Worm (Caenorhabditis elegans) whole organism, L4 larva: ENCODE results near the gene gfat-1.

Experiments used
- D1046.2 ChIP-seq: fragments of 200-800 bp; sonication (Bioruptor generic); IDR thresholded peaks from 2 replicates; pipeline ENCODE4 v1.3.6; 2022; ENCODE audit warnings: missing genetic modification characterization, missing compliant biosample characterization
- F49E8.2 ChIP-seq: sonication (generic microtip); optimal IDR thresholded peaks from 2 replicates; lab custom pipeline; 2016; ENCODE audit warnings: missing compliant biosample characterization, mild to moderate bottlenecking, missing genetic modification characterization, borderline replicate concordance
- T26A8.4 ChIP-seq: fragments of 200-800 bp; sonication (Bioruptor generic); IDR thresholded peaks from 2 replicates; pipeline ENCODE4 v1.3.6; 2022; ENCODE audit warnings: missing genetic modification characterization, missing compliant biosample characterization
- Y105C5A.15 ChIP-seq: fragments of 200-800 bp; sonication (Bioruptor generic); IDR thresholded peaks from 2 replicates; pipeline ENCODE4 v1.3.6; 2022; ENCODE audit warnings: missing genetic modification characterization, missing compliant biosample characterization
- Y48G9A.11 ChIP-seq: fragments of 200-800 bp; sonication (Bioruptor generic); IDR thresholded peaks from 2 replicates; pipeline ENCODE4 v1.3.6; 2022; ENCODE audit warnings: missing genetic modification reagents, missing genetic modification characterization, missing compliant biosample characterization
- Y5F2A.4 ChIP-seq: fragments of 200-800 bp; sonication (Bioruptor generic); optimal IDR thresholded peaks from 2 replicates; lab custom pipeline; 2018; ENCODE audit warnings: mild to moderate bottlenecking, missing genetic modification characterization, missing compliant biosample characterization
- Y75B8A.6 ChIP-seq: fragments of 200-800 bp; sonication (Bioruptor generic); IDR thresholded peaks from 2 replicates; pipeline ENCODE4 v1.3.6; 2022; ENCODE audit warnings: missing genetic modification reagents, missing genetic modification characterization, missing compliant biosample characterization
- aly-2 ChIP-seq: sonication (generic microtip); optimal IDR thresholded peaks from 2 replicates; lab custom pipeline; 2018; ENCODE audit warnings: missing biosample characterization, missing genetic modification characterization
- ama-1 ChIP-seq: fragments of 150-350 bp; optimal IDR thresholded peaks from 2 replicates; lab custom pipeline; 2014; ENCODE audit warnings: inconsistent platforms, mixed read lengths
- ceh-28 ChIP-seq: fragments of 150-350 bp; optimal IDR thresholded peaks from 2 replicates; lab custom pipeline; 2014; ENCODE audit warnings: missing biosample characterization, missing genetic modification reagents, missing genetic modification characterization
- ceh-32 ChIP-seq: sonication (generic microtip); optimal IDR thresholded peaks from 2 replicates; lab custom pipeline; 2016; ENCODE audit warnings: mild to moderate bottlenecking, missing genetic modification characterization, missing compliant biosample characterization; ENCODE audit not compliant: poor library complexity
- ceh-62 ChIP-seq: sonication (generic microtip); optimal IDR thresholded peaks from 2 replicates; lab custom pipeline; 2017; ENCODE audit warnings: missing biosample characterization, missing genetic modification characterization
- ces-1 ChIP-seq: fragments of 150-350 bp; sonication (generic microtip); optimal IDR thresholded peaks from 4 replicates; lab custom pipeline; 2014; ENCODE audit warnings: missing biosample characterization, missing genetic modification reagents, missing genetic modification characterization
- cey-2 ChIP-seq: sonication (generic microtip); optimal IDR thresholded peaks from 3 replicates; lab custom pipeline; 2017; ENCODE audit warnings: missing genetic modification characterization, mild to moderate bottlenecking, missing compliant biosample characterization, antibody characterized with exemption, borderline replicate concordance; ENCODE audit not compliant: insufficient read depth
- ctbp-1 ChIP-seq: fragments of 200-800 bp; sonication (Bioruptor generic); IDR thresholded peaks from 2 replicates; pipeline ENCODE4 v1.3.6; 2022; ENCODE audit warnings: missing genetic modification reagents, missing genetic modification characterization, missing compliant biosample characterization
- daf-12 ChIP-seq: fragments of 150-350 bp; optimal IDR thresholded peaks from 2 replicates; lab custom pipeline; 2014; ENCODE audit warnings: missing biosample characterization, missing genetic modification reagents, missing genetic modification characterization
- dmd-6 ChIP-seq: fragments of 200-800 bp; sonication (Bioruptor generic); IDR thresholded peaks from 2 replicates; pipeline ENCODE4 v1.3.6; 2022; ENCODE audit warnings: missing genetic modification reagents, missing genetic modification characterization, missing compliant biosample characterization
- dmd-8 ChIP-seq: fragments of 200-800 bp; sonication (Bioruptor generic); IDR thresholded peaks from 2 replicates; pipeline ENCODE4 v1.3.6; 2022; ENCODE audit warnings: missing genetic modification characterization, missing compliant biosample characterization
- dpl-1 ChIP-seq: fragments of 150-350 bp; optimal IDR thresholded peaks from 2 replicates; lab custom pipeline; 2014; ENCODE audit warnings: missing biosample characterization, missing genetic modification reagents, missing genetic modification characterization
- duxl-1 ChIP-seq: sonication (generic microtip); optimal IDR thresholded peaks from 2 replicates; lab custom pipeline; 2016; ENCODE audit warnings: mild to moderate bottlenecking, missing genetic modification characterization, moderate library complexity, missing compliant biosample characterization; ENCODE audit not compliant: poor library complexity
- dve-1 ChIP-seq: sonication (generic microtip); optimal IDR thresholded peaks from 2 replicates; lab custom pipeline; 2017; ENCODE audit warnings: antibody characterized with exemption, mild to moderate bottlenecking, missing genetic modification characterization, missing compliant biosample characterization; ENCODE audit not compliant: insufficient read depth
- hif-1 ChIP-seq, 2 experiments: sonication (generic microtip); optimal IDR thresholded peaks; 2 replicates each; lab custom pipeline; 2016 to 2017; ENCODE audit warnings: missing compliant biosample characterization in 2 of 2, missing genetic modification characterization in 2 of 2, missing genetic modification reagents in 2 of 2, missing genotype in 2 of 2, mild to moderate bottlenecking in 1 of 2
- hlh-11 ChIP-seq: fragments of 200-800 bp; sonication (Bioruptor generic); optimal IDR thresholded peaks from 2 replicates; lab custom pipeline; 2018; ENCODE audit warnings: mild to moderate bottlenecking, missing genetic modification characterization, missing compliant biosample characterization
- hmg-1.1 ChIP-seq: fragments of 200-800 bp; sonication (Bioruptor generic); IDR thresholded peaks from 2 replicates; pipeline ENCODE4 v1.3.6; 2022; ENCODE audit warnings: missing genetic modification reagents, missing genetic modification characterization, missing compliant biosample characterization
- lim-7 ChIP-seq: fragments of 200-800 bp; sonication (Bioruptor generic); IDR thresholded peaks from 2 replicates; pipeline ENCODE4 v1.3.6; 2022; ENCODE audit warnings: missing genetic modification characterization, missing compliant biosample characterization
- lin-38 ChIP-seq: fragments of 200-800 bp; sonication (Bioruptor generic); IDR thresholded peaks from 2 replicates; pipeline ENCODE4 v1.3.6; 2022; ENCODE audit warnings: missing genetic modification reagents, missing genetic modification characterization, missing compliant biosample characterization
- lin-39 ChIP-seq: fragments of 150-350 bp; optimal IDR thresholded peaks from 2 replicates; lab custom pipeline; 2014; ENCODE audit warnings: missing biosample characterization, missing genetic modification reagents, missing genetic modification characterization
- madf-5 ChIP-seq, 2 experiments: fragments of 200-800 bp; sonication (Bioruptor generic); IDR thresholded peaks; 2 replicates each; pipeline ENCODE4 v1.3.6; 2022; ENCODE audit warnings: missing compliant biosample characterization in 2 of 2, missing genetic modification characterization in 2 of 2
- madf-9 ChIP-seq: fragments of 200-800 bp; sonication (Bioruptor generic); conservative IDR thresholded peaks from 2 replicates; pipeline ENCODE4 v1.3.6; 2022; ENCODE audit warnings: missing genetic modification reagents, missing genetic modification characterization, missing compliant biosample characterization
- mes-2 ChIP-seq: sonication (generic microtip); optimal IDR thresholded peaks from 2 replicates; lab custom pipeline; 2016; ENCODE audit warnings: missing genotype, mild to moderate bottlenecking, missing genetic modification characterization, missing compliant biosample characterization; ENCODE audit not compliant: poor library complexity, severe bottlenecking
- nhr-11 ChIP-seq: fragments of 150-350 bp; optimal IDR thresholded peaks from 2 replicates; lab custom pipeline; 2014; ENCODE audit warnings: missing biosample characterization, missing genetic modification characterization
- nhr-111 ChIP-seq: fragments of 200-800 bp; sonication (Bioruptor generic); optimal IDR thresholded peaks from 2 replicates; lab custom pipeline; 2018; ENCODE audit warnings: mild to moderate bottlenecking, missing genetic modification characterization, missing compliant biosample characterization
- nhr-237 ChIP-seq: sonication (generic microtip); optimal IDR thresholded peaks from 2 replicates; lab custom pipeline; 2017; ENCODE audit warnings: missing biosample characterization, missing genetic modification characterization
- nhr-25 ChIP-seq: sonication (generic microtip); optimal IDR thresholded peaks from 2 replicates; lab custom pipeline; 2017; ENCODE audit warnings: missing genetic modification characterization, mild to moderate bottlenecking, missing compliant biosample characterization, antibody characterized with exemption, moderate library complexity, borderline replicate concordance; ENCODE audit not compliant: insufficient read depth
- nhr-41 ChIP-seq: fragments of 200-800 bp; sonication (Bioruptor generic); IDR thresholded peaks from 2 replicates; pipeline ENCODE4 v1.3.6; 2022; ENCODE audit warnings: missing genetic modification reagents, missing genetic modification characterization, missing compliant biosample characterization
- nhr-6 ChIP-seq: fragments of 150-350 bp; optimal IDR thresholded peaks from 2 replicates; lab custom pipeline; 2014; ENCODE audit warnings: missing biosample characterization, missing genetic modification characterization
- nhr-76 ChIP-seq: fragments of 150-350 bp; optimal IDR thresholded peaks from 2 replicates; lab custom pipeline; 2014; ENCODE audit warnings: missing biosample characterization, missing genetic modification characterization
- nhr-77 ChIP-seq: fragments of 150-350 bp; optimal IDR thresholded peaks from 2 replicates; lab custom pipeline; 2014; ENCODE audit warnings: missing biosample characterization, missing genetic modification characterization
- skn-1 ChIP-seq: fragments of 150-350 bp; optimal IDR thresholded peaks from 2 replicates; lab custom pipeline; 2014; ENCODE audit warnings: missing biosample characterization, missing genetic modification characterization
- snpc-1.2 ChIP-seq: fragments of 200-800 bp; sonication (Bioruptor generic); IDR thresholded peaks from 2 replicates; pipeline ENCODE4 v1.3.6; 2022; ENCODE audit warnings: missing genetic modification reagents, missing genetic modification characterization, missing compliant biosample characterization
- snpc-4 ChIP-seq: fragments of 150-350 bp; optimal IDR thresholded peaks from 2 replicates; lab custom pipeline; 2014; ENCODE audit warnings: missing biosample characterization, missing genetic modification characterization
- unc-130 ChIP-seq: sonication (generic microtip); optimal IDR thresholded peaks from 2 replicates; lab custom pipeline; 2016; ENCODE audit warnings: missing genetic modification reagents, missing genetic modification characterization, missing compliant biosample characterization
- unc-39 ChIP-seq: sonication (generic microtip); optimal IDR thresholded peaks from 2 replicates; lab custom pipeline; 2017; ENCODE audit warnings: missing biosample characterization, missing genetic modification characterization
- unc-62 ChIP-seq, 3 experiments: fragments of 150-350 bp in 1 of 3; sonication (generic microtip); optimal IDR thresholded peaks in 2 of 3; peaks in 1 of 3; 1 replicate in 1 of 3; 2 replicates in 2 of 3; lab custom pipeline; 2014 to 2017; ENCODE audit warnings: missing biosample characterization in 3 of 3, missing genetic modification characterization in 3 of 3, missing genetic modification reagents in 3 of 3, missing genotype in 1 of 3
- zfp-2 ChIP-seq: sonication (generic microtip); optimal IDR thresholded peaks from 2 replicates; lab custom pipeline; 2016; ENCODE audit warnings: mild to moderate bottlenecking, missing genetic modification characterization, missing compliant biosample characterization
- zfp-3 ChIP-seq: fragments of 200-800 bp; sonication (Bioruptor generic); conservative IDR thresholded peaks from 2 replicates; pipeline ENCODE4 v1.3.6; 2022; ENCODE audit warnings: missing genetic modification reagents, missing genetic modification characterization, missing compliant biosample characterization

gfat-1 gene

ce11 chrII:11634057-11634676 is 38.9 kb upstream of the gfat-1 start (continued):
- TF ChIP-seq Y105C5A.15 (GFP tag; lab: Robert Waterston, UW) (no peak), hmg-1.1 (GFP tag; lab: Robert Waterston, UW) (peak; percentile 97), ama-1 (lab: Kevin White, UChicago) (peak; percentile 74), dmd-8 (no peak), ceh-62 (tag; lab: Kevin White, UChicago) (no peak), cey-2 (tag; lab: Kevin White, UChicago) (peak; percentile 50), daf-12 (tag; lab: Kevin White, UChicago) (no peak), ceh-32 (tag; lab: Kevin White, UChicago) (no peak), Y5F2A.4 (no peak)

DNA sequence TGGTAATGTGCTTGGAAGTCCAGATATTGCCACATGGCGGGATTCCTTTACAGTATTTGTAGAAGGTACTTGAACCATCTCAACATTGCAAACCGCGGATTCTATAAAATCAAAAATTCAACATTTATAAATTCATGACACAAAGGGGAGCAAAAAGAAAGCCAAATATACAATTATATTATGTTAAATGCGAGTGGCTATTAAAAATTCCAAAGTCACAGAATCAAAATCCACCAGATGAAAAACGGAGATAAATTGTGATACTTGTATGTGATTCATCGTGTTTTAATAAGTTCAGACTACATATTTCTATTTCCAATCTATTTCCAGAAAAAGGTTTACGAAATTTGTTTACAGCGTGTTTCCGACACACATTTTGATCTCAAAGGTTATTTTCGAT is 38.3 kb upstream of the gfat-1 start, which contains the start of gene din-1:
Gene din-1 (minus strand): TSS at position 101 of the 400 bp plus-strand sequence.
- TF ChIP-seq lin-39 (tag; lab: Kevin White, UChicago) (no peak), ces-1 (no peak), zfp-3 (GFP tag; lab: Robert Waterston, UW) (no peak), cey-2 (tag; lab: Kevin White, UChicago) (no peak), T26A8.4 (GFP tag; lab: Robert Waterston, UW) (no peak), F49E8.2 (tag; lab: Kevin White, UChicago) (no peak), nhr-6 (tag; lab: Kevin White, UChicago) (no peak), ctbp-1 (GFP tag; lab: Robert Waterston, UW) (no peak), dmd-6 (GFP tag; lab: Robert Waterston, UW) (no peak), madf-5 (GFP tag; IDR thresholded peaks at IDR 0.05; lab: Robert Waterston, UW) (no peak), zfp-2 (no peak), duxl-1 (tag; lab: Kevin White, UChicago) (no peak), nhr-111 (GFP tag; lab: Kevin White, UChicago) (no peak), Y75B8A.6 (no peak), nhr-237 (tag; lab: Kevin White, UChicago) (no peak), lin-38 (GFP tag; lab: Robert Waterston, UW) (no peak), lim-7 (no peak), Y48G9A.11 (GFP tag; lab: Robert Waterston, UW) (no peak)

- TF ChIP-seq unc-130 (GFP tag; lab: Kevin White, UChicago) (no peak), nhr-25 (tag; lab: Kevin White, UChicago) (peak; percentile 5), zfp-3 (GFP tag; lab: Robert Waterston, UW) (no peak), duxl-1 (tag; lab: Kevin White, UChicago) (no peak), nhr-11 (tag; lab: Kevin White, UChicago) (no peak), dve-1 (peak; percentile 50), nhr-76 (tag; lab: Kevin White, UChicago) (no peak), aly-2 (tag; lab: Kevin White, UChicago) (no peak), nhr-237 (tag; lab: Kevin White, UChicago) (no peak), hif-1 (tag; optimal IDR thresholded peaks at IDR 0.05; lab: Kevin White, UChicago) (peak in 1 of 2 experiments; percentile 16), dpl-1 (GFP tag; lab: Kevin White, UChicago) (no peak), ceh-28 (tag; lab: Kevin White, UChicago) (no peak), nhr-41 (GFP tag; lab: Robert Waterston, UW) (no peak), madf-9 (GFP tag; lab: Robert Waterston, UW) (no peak), madf-5 (GFP tag; IDR thresholded peaks at IDR 0.05; lab: Robert Waterston, UW) (no peak), unc-62 (GFP tag; optimal IDR thresholded peaks at IDR 0.05 in 1 of 2; lab: Kevin White, UChicago) (no peak), unc-62 (tag; optimal IDR thresholded peaks at IDR 0.05; lab: Kevin White, UChicago) (no peak), hlh-11 (tag; lab: Kevin White, UChicago) (peak; percentile 53), mes-2 (peak; percentile 33), Y48G9A.11 (GFP tag; lab: Robert Waterston, UW) (no peak), snpc-1.2 (GFP tag; lab: Robert Waterston, UW) (no peak), lin-38 (GFP tag; lab: Robert Waterston, UW) (no peak), D1046.2 (GFP tag; lab: Robert Waterston, UW) (no peak), unc-39 (tag; lab: Kevin White, UChicago) (no peak), skn-1 (tag; lab: Kevin White, UChicago) (no peak), nhr-77 (tag; lab: Kevin White, UChicago) (peak; percentile 51), snpc-4 (tag; lab: Kevin White, UChicago) (no peak)
Observed at ce11 chrII:11632689-11633088, 37.5 kb upstream of the gfat-1 start.
